Worm (Caenorhabditis elegans) whole organism, L1 larva: Measurements from ENCODE around the gene irld-30.

Experiments used
- C16A3.4 ChIP-seq: fragments of 150-350 bp; optimal IDR thresholded peaks from 2 replicates; lab custom pipeline; 2014; ENCODE audit warnings: missing biosample characterization, missing genetic modification characterization
- hpl-2 ChIP-seq: fragments of 150-350 bp; optimal IDR thresholded peaks from 2 replicates; lab custom pipeline; 2014; ENCODE audit warnings: missing biosample characterization, missing genetic modification reagents, missing genetic modification characterization
- lin-15B ChIP-seq: fragments of 150-350 bp; sonication (generic microtip); optimal IDR thresholded peaks from 3 replicates; lab custom pipeline; 2014; ENCODE audit warnings: missing biosample characterization, missing genetic modification characterization
- mdl-1 ChIP-seq, 2 experiments: fragments of 150-350 bp; optimal IDR thresholded peaks; 2 replicates each; lab custom pipeline; 2014 to 2017; ENCODE audit warnings: missing biosample characterization in 2 of 2, missing genetic modification characterization in 2 of 2, inconsistent platforms in 1 of 2
- nhr-12 ChIP-seq: sonication (generic microtip); optimal IDR thresholded peaks from 2 replicates; lab custom pipeline; 2017; ENCODE audit warnings: missing biosample characterization, missing genetic modification characterization
- nhr-19 ChIP-seq: fragments of 200-800 bp; sonication (Bioruptor generic); conservative IDR thresholded peaks from 2 replicates; pipeline ENCODE4 v1.3.6; 2022; ENCODE audit warnings: missing genetic modification characterization, missing compliant biosample characterization
- pag-3 ChIP-seq: sonication (generic microtip); optimal IDR thresholded peaks from 2 replicates; lab custom pipeline; 2017; ENCODE audit warnings: missing genetic modification characterization, mild to moderate bottlenecking, missing compliant biosample characterization, antibody characterized with exemption, borderline replicate concordance; ENCODE audit not compliant: insufficient read depth
- snpc-4 ChIP-seq: fragments of 150-350 bp; optimal IDR thresholded peaks from 2 replicates; lab custom pipeline; 2014; ENCODE audit warnings: missing biosample characterization, missing genetic modification characterization

- TF ChIP-seq hpl-2 (GFP tag; lab: Kevin White, UChicago): no peak
- no peak for TF ChIP-seq C16A3.4 (tag; lab: Kevin White, UChicago)
- no peak for TF ChIP-seq mdl-1 (tag; optimal IDR thresholded peaks at IDR 0.05; lab: Kevin White, UChicago)
- no peak for TF ChIP-seq nhr-12 (tag; lab: Kevin White, UChicago)
- no peak for TF ChIP-seq pag-3 (tag; lab: Kevin White, UChicago)
- TF ChIP-seq lin-15B (tag; lab: Kevin White, UChicago): no peak
- TF ChIP-seq nhr-19 (GFP tag; lab: Robert Waterston, UW): no peak
- TF ChIP-seq snpc-4 (tag; lab: Kevin White, UChicago): no peak
Observed at ce11 chrV:2326378-2326777, 14.8 kb downstream of the irld-30 start, which contains the start of gene pud-4.
